Fruit fly (Drosophila melanogaster): ENCODE results near the gene jp.
A peak's percentile ranks its signal among the peaks of the same experiment; 100 is the strongest.

The jp gene

DNA sequence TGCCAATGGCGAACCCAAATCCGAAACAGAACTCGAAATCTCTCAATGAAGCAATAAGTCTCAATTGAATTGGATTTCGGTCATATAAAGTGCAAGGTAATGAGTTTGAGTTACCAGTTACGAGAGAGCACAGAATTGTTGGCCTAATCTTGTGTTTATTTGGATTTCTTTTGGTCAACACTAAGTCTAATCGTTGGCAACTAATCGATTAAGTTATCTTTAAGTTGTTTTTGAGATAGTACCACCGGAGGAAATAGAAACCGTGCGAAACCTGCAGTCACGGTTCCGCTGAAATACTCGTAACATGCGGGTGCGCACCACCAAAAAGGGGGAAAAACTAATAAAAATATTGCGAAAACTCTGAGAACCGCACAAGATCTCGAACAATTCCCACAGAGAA lies 22.6 kb upstream of the jp start, which contains the start of gene CG3841:
Gene CG3841 (plus strand): TSS at position 301 of the 400 bp plus-strand sequence.
- TF ChIP-seq CG8478 (optimal IDR thresholded peaks at IDR 0.05) (no peak), CTCF (optimal IDR thresholded peaks at IDR 0.05) (no peak)

DNA sequence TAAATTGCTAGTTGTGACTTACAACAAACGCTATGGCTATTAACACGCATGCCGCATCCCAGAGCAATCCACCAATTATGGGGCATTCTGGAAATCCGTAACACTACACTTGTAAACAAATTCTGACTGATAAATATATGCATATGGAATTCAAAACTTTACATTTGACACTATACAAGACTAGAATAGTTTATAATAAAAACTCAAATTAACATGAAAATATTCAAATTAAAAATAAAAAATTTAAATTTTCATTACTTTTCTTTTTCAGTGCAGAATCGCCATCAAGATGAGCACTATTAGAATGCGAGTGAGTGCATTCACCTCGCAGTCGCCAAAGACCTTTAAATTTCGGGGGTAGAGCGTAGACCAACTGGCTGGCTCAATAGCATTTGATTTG lies 19.4 kb upstream of the jp start:
- no peak for TF ChIP-seq CG8478 (optimal IDR thresholded peaks at IDR 0.05)

DNA sequence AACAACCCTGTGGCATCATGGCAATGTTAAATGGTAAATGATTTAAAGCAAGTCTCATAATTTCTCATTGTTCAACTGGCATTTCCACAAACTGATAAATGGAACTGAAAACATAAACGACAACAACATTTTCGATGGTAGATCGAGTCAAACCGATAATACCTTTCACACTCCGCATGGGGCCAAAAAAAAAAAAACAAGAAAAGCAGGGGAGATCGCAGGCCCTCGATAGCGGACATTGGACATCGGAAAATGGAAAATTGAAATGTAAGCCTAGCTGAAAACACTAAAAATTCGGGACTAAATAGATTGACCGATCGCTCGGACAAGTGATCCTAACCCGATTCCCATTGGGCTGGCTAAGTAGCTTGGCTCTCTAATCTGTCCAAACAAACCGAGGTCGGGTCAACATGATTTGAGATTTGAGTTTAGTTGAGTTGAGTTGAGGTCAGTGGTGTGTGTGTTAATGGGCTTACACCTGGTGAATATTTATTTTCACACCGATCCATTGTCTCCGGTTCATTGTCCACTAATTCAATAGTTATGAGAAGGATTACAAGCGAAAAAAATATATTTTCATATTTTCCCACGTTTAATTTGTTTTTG lies 17.7 kb upstream of the jp start:
- TF ChIP-seq CTCF (optimal IDR thresholded peaks at IDR 0.05) (no peak), CG8478 (optimal IDR thresholded peaks at IDR 0.05) (no peak)

DNA sequence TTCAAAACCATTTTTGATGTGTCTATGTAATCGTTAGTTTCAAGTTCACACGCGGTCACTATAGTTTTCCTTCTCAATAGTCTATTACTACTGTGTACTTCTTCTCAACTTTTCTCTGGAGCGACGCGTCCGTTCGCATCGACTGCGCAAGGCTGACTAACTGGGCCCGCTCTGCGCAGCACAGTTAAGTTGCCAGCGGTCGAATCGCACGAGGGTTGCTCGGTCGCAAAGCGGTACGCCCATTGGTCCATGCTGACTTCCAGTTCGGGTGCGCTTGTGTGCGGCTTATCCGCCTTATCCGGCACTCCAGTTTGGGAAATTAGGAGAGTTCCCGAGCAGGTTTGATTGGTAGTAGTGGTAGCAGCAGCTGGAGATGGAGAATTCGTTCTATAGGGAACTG lies 15.0 kb upstream of the jp start, which contains the start of gene gcm:
Gene gcm (minus strand): TSS at position 164 of the 400 bp plus-strand sequence.
- no peak for TF ChIP-seq CG8478 (optimal IDR thresholded peaks at IDR 0.05)
- no peak for TF ChIP-seq CTCF (optimal IDR thresholded peaks at IDR 0.05)

DNA sequence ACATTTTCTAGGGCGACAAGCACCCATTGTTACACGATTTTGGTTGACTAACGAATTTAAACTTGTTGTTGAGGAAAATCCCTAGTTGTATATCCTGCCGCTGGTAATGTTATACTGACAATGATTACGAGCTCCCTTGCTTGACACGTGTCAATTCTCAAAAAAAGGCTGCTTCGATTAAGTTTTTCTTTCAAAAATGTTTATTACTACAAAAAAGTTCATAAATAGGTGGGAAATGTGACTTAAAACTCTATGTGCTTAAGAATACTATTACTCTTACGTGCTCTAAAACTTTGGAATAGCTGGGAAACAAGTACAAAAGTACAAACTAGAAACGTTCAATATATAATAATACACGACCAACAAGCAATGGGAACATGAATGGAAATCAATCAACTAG lies 13.0 kb upstream of the jp start, which contains the start of gene CG31709:
Gene CG31709 (minus strand): TSS at position 101 of the 400 bp plus-strand sequence.
- TF ChIP-seq CG8478 (optimal IDR thresholded peaks at IDR 0.05) (no peak), CTCF (optimal IDR thresholded peaks at IDR 0.05) (no peak)

DNA sequence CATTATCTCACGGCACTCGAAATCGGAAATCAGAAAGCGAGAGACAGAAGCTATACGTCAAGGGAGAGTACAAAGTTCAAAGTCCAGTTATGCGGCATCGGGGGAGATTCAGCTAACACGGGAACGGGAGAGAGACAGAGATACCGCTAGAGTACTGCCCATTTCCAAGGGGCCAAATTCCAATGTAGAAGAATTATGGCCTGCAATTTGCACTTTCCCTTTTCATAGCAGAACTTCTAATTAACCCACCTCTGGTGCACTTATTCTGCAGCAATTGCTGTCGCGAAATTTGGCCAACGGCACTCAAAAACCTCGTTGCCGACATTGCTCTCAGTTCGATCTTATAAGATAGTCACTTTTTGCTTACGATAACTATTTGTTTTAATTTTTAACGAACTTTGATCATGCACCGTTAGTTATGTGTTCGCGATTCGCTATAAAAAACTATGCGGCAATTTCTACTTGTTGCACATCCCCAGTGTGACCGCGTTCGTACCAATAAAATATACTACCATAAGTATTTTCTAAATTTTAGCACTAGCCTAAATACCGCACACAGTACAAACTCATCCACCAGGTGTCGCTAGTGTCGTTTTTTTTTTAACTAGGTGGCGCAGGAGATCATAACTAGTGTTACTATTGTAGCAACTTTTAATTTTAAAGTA lies 9.9 kb upstream of the jp start, which contains the start of gene Mtpalpha:
Gene Mtpalpha (minus strand): TSS at position 501 of the 665 bp plus-strand sequence.
- peak; percentile 91 to 97 for TF ChIP-seq CTCF (optimal IDR thresholded peaks at IDR 0.05)
- no peak for TF ChIP-seq CG8478 (optimal IDR thresholded peaks at IDR 0.05)

DNA sequence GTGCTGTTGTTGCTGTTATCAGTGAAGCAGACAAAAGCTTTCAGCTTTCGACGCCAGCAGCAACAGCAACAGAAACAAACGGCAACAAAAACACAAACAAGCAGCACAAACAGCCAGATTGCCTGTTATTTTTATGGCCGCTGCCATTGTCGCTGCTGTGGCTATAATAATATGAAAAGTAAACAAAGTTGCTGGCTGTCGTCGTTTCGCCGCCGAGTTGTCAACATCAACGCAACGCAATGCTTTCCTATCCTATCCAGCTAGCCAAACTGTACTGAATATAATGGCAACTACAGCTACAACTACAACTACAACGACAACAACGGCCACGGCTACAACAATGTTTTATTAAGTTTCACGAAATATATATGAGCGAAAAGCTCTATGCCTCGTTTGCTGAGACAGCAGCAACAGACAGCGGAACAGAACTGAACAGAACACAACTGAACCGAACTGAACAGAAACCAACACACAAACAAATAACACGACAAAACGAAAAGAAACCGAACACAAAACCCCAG lies 4.2 kb upstream of the jp start:
- TF ChIP-seq CG8478 (optimal IDR thresholded peaks at IDR 0.05) (no peak), CTCF (optimal IDR thresholded peaks at IDR 0.05) (no peak)

DNA sequence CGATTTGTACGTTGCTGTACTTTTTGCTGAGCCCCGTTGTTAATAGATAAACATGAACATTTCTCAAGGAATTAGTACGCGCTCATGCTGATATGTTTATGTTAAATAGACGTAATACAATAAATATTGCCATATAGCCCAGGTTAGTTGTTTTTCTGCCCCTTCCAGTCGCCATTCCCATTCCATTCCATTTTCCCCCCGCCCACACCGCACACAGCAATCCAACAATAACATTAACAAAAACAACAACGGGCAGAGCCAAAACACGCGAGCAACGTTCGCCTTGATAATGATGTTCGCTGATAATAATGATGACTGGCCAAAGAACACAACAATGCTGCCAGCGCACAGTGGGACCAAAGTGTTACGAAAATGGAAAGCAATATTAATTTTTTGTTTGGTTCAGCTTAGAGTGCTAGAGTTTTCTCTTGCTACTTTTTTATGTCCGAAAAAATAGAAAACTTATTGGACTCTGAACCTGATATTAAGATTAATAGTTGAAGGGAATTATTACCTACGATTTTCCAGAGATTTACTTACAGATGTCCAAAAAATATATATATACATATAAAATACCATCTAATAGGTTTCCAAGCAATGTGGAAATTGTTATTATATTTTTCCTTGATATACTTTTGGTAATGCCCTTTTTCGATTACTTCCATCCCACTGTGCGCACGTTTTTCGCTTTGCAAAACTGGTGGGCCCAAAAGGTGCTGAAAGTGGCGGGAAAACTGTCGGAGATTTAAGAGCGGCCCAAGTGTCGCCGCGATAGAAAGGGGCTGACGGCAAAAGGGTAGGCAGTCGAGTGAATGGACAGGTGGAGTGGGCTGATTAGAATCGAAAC lies 3.3 kb upstream of the jp start:
- TF ChIP-seq CG8478 (optimal IDR thresholded peaks at IDR 0.05) (no peak), CTCF (optimal IDR thresholded peaks at IDR 0.05) (no peak)

DNA sequence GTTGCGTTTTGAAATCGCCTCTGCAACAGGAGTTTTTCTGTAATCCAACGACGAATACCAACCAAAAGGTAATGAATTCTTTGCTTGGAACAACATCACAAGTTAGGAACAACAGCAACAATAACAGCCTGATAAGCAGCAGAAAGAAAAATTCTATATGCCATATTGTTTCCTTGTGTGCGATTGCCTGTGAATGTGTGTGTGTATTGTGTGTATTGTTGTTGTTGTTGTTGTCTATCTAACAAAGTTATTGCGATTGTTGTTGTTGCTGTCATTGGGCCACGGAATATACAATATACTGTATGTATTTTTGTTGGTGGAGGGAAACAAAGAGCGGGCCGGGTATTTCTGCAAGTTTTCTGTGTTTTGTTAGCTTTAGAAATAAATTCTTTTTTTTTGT lies 2.6 kb upstream of the jp start:
- TF ChIP-seq CTCF (optimal IDR thresholded peaks at IDR 0.05) = no peak
- no peak for TF ChIP-seq CG8478 (optimal IDR thresholded peaks at IDR 0.05)

DNA sequence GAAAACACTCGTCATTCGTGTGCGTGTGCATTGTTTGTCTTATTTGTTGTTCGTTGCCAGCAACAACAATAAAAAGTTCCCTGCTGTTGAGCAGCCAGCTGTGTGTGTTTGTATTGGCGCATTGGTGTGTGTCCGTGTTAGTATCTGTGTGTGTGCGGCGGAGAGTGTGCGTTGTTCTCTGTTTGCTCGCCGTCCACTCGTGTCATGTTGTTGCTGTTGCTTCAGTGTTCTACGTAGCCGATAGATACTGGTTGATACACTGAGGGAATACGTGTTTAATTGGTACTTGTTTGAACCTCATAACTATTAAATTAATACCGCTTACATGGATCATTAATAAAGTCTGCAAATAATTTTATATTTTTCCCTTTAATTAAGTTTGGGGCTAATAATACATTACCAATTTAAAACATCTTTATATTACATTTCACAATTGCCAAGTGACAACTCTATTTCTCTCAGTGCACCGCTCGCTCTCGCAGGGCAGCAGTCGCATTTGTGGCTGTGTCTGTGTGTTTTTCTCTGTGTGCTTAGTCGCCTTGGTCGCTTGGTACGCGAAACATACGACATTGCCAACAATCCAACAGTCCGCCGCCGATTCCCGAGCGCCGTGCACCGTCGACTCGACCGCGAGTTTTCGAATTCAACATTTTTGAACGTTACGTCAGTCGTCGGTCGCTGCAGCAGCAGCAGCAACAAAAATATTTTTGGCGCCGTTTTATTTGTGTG lies 2.0 kb upstream of the jp start, which contains the start of gene brwl:
Gene brwl (plus strand): TSS at position 531 of the 729 bp plus-strand sequence.
- TF ChIP-seq CG8478 (optimal IDR thresholded peaks at IDR 0.05) (no peak), CTCF (optimal IDR thresholded peaks at IDR 0.05) (no peak)

DNA sequence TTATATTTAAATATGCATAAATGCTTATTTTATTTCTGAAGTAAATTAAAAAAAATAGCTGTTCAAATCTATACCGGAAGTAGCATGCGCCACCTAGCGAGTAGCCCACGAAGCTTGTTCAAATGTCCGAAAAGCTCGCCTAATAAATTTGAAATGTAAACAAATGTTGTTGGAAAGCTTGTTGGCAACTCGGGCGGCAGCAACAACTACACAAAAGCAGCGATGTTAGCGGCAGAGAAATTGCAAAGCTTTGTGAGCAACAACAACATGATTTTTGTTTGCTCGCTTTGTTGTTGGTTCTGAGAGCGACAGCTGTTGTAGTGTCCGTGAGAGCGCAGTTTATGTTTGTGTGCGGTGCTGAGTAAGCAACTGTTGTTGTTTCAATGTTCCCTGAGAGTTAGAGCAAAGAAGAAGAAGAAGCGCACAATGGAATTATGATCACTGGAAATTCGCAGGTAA lies 877 bp upstream of the jp start:
- peak; percentile 63 to 65 for TF ChIP-seq CTCF (optimal IDR thresholded peaks at IDR 0.05)
- no peak for TF ChIP-seq CG8478 (optimal IDR thresholded peaks at IDR 0.05)

DNA sequence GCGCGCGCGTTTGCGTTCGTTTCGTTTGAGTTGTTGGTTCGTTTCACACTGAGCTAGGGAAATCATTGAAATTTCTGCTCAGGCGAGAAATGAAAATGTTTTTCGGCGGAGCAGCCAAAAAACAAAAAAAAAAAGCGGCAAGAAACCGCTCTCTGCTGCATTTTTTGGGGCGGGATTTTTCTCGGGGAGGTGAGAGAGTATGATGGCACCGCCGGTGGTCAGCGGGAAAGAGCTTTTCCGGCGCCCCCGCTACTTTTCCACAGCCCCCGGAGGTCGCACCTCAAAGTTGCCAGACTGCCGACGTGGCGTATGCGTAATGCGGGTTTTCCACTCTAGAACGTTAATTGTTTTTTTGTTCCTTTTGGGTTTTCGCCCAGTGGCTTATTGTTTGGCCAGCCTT lies 1.2 kb downstream of the jp start, which contains the start of gene CG46468:
Gene CG46468 (minus strand): TSS at position 52 of the 400 bp plus-strand sequence.
- TF ChIP-seq CG8478 (optimal IDR thresholded peaks at IDR 0.05) (no peak), CTCF (optimal IDR thresholded peaks at IDR 0.05) (no peak)

DNA sequence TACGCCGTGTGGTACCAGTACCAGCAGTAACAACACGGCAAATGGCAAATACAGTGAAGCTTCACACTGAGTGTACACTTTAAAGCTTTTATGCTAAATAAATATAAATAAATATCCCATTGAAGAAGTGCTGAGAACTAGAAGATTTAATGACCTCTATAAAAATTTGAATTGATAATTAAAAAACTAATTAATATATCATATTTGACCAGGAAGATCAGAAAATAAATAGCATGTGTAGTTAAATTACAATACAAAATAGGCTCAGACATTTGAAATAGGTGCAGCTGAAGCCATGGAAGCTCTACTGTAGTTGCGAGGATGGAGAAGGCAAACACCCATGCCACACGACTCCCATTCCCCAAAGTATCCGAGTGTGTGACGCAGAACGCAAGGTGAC lies 2.0 kb downstream of the jp start:
- TF ChIP-seq CG8478 (optimal IDR thresholded peaks at IDR 0.05) = no peak
- no peak for TF ChIP-seq CTCF (optimal IDR thresholded peaks at IDR 0.05)

DNA sequence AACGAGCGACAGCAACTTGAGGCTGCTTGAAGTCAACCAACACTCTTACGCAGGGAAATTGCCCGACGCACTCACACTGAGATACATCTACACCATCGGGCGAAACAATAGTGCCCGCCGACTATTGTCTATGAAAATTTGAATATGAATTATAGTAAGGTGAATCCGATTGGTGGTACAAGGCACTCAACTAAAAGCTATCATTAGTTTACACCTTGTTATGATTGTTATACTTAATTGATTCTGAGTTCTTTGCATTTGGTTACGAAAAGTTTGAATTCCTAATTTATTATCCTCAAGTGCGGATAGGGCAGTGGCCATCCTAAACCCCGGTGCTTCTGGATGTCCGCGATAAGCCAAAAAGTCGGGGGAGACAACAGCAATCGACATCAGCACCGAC lies 3.8 kb downstream of the jp start:
- TF ChIP-seq CG8478 (optimal IDR thresholded peaks at IDR 0.05) (no peak), CTCF (optimal IDR thresholded peaks at IDR 0.05) (no peak)
